Worm (Caenorhabditis elegans): ENCODE measurements around the gene C18B12.4.

DNA sequence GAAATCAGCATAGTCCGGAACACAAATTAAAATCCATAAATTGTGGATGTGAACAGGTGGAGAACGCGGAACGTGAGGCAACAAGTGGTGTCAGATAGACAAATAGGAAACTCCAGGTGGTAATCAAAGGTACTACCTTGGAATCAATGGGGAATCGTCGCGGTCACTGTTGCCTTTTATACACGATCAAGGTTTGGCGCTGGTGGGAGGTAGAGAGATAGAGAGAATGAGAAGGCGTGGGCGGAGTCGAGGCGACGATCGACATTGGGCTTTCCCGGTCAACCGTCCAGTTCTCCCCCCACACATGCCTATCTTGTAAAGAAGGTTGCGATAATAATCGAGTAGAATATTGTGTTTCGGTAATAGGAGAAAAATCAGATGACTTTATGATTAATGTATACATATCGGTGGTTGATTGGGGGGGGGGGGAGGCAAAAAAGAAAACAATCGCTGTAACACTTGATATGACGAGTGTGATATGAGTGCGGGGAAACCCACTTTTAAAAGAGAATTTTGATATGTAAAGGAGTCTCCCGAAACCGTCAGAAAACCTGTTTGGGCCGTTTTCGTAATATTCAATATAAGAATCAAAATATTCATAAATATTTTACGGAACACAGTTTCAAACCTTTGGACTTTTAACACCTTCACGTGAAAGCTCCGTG lies 37.3 kb upstream of the C18B12.4 start, which contains the start of the genes H40L08.8, H40L08.2 and H40L08.7:
- no peak for TF ChIP-seq tbx-37 (GFP tag; conservative IDR thresholded peaks at IDR 0.05)
- no peak for TF ChIP-seq F13C5.2 (tag; optimal IDR thresholded peaks at IDR 0.05)
- TF ChIP-seq pes-1 (GFP tag; IDR thresholded peaks at IDR 0.05): no peak
- no peak for TF ChIP-seq tbx-11 (GFP tag; IDR thresholded peaks at IDR 0.05)
- no peak for TF ChIP-seq ama-1 (optimal IDR thresholded peaks at IDR 0.05)
- no peak for TF ChIP-seq ets-7 (tag; optimal IDR thresholded peaks at IDR 0.05)
- TF ChIP-seq aly-1 (tag; optimal IDR thresholded peaks at IDR 0.05): no peak
- no peak for TF ChIP-seq sea-1 (GFP tag; conservative IDR thresholded peaks at IDR 0.05)
- no peak for TF ChIP-seq ceh-36 (tag; optimal IDR thresholded peaks at IDR 0.05)

Measured in whole organism, early embryonic.